Worm (Caenorhabditis elegans) whole organism, L2 larva: Measurements from ENCODE around the gene C31B8.12.

Experiments used
- ZK546.5 ChIP-seq: sonication (generic microtip); optimal IDR thresholded peaks from 2 replicates; lab custom pipeline; 2017; ENCODE audit warnings: missing biosample characterization, missing genetic modification characterization
- ceh-82 ChIP-seq: fragments of 150-350 bp; optimal IDR thresholded peaks from 2 replicates; lab custom pipeline; 2014; ENCODE audit warnings: missing biosample characterization, missing genetic modification characterization
- nhr-237 ChIP-seq: fragments of 150-350 bp; optimal IDR thresholded peaks from 2 replicates; lab custom pipeline; 2014; ENCODE audit warnings: missing biosample characterization, missing genetic modification characterization
- skn-1 ChIP-seq: sonication (generic microtip); optimal IDR thresholded peaks from 2 replicates; lab custom pipeline; 2017; ENCODE audit warnings: missing biosample characterization, missing genetic modification characterization

DNA sequence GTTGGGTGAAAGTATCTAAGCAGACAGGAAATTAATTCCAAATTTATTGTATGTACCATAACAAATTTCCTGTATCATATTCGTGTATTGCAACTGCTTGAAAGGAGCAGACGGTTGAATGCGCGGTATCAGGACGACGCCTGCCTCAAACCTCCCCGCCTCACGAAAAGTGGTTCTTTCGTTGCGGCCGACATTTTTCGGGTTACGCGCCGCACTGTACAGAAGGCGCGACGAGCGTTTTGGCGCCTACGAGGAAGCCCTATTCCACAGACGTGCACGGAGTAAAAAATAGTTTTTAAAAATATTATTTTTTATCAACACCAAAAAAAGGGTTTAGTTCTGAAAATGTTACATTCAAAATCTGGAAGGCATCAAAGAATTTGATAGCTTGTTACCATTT, 7.3 kb downstream of the C31B8.12 start:
- TF ChIP-seq skn-1 (tag; lab: Kevin White, UChicago): no peak
- TF ChIP-seq ZK546.5: no peak
- no peak for TF ChIP-seq nhr-237 (tag; lab: Kevin White, UChicago)
- TF ChIP-seq ceh-82 (tag; lab: Kevin White, UChicago): no peak
